Worm (Caenorhabditis elegans) whole organism, L4 larva: ENCODE data around the gene C01F1.6.

Experiments used
- D1046.2 ChIP-seq: fragments of 200-800 bp; sonication (Bioruptor generic); IDR thresholded peaks from 2 replicates; pipeline ENCODE4 v1.3.6; 2022; ENCODE audit warnings: missing genetic modification characterization, missing compliant biosample characterization
- F37D6.2 ChIP-seq: sonication (generic microtip); optimal IDR thresholded peaks from 2 replicates; lab custom pipeline; 2016; ENCODE audit warnings: mild to moderate bottlenecking, missing genetic modification characterization, missing compliant biosample characterization
- F44E2.7 ChIP-seq: fragments of 200-800 bp; sonication (Bioruptor generic); IDR thresholded peaks from 2 replicates; pipeline ENCODE4 v2.1.2; 2022; ENCODE audit warnings: missing genetic modification characterization, missing compliant biosample characterization
- F49E8.2 ChIP-seq: sonication (generic microtip); optimal IDR thresholded peaks from 2 replicates; lab custom pipeline; 2016; ENCODE audit warnings: missing compliant biosample characterization, mild to moderate bottlenecking, missing genetic modification characterization, borderline replicate concordance
- R02D3.7 ChIP-seq: fragments of 150-350 bp; sonication (generic microtip); optimal IDR thresholded peaks from 3 replicates; lab custom pipeline; 2014; ENCODE audit warnings: missing biosample characterization, missing genetic modification characterization
- T20F7.1 ChIP-seq: fragments of 200-800 bp; sonication (Bioruptor generic); optimal IDR thresholded peaks from 2 replicates; lab custom pipeline; 2018; ENCODE audit warnings: mild to moderate bottlenecking, missing genetic modification characterization, missing compliant biosample characterization
- T26A8.4 ChIP-seq: fragments of 200-800 bp; sonication (Bioruptor generic); IDR thresholded peaks from 2 replicates; pipeline ENCODE4 v1.3.6; 2022; ENCODE audit warnings: missing genetic modification characterization, missing compliant biosample characterization
- ZK546.5 ChIP-seq, 2 experiments: sonication (generic microtip); optimal IDR thresholded peaks; 2 replicates each; lab custom pipeline; 2017; ENCODE audit warnings: missing biosample characterization in 2 of 2, missing genetic modification characterization in 2 of 2
- aha-1 ChIP-seq: fragments of 150-350 bp; peaks from one replicate; lab custom pipeline; 2014; ENCODE audit warnings: missing biosample characterization, missing genetic modification characterization
- ama-1 ChIP-seq: fragments of 150-350 bp; optimal IDR thresholded peaks from 2 replicates; lab custom pipeline; 2014; ENCODE audit warnings: inconsistent platforms, mixed read lengths
- ceh-28 ChIP-seq: fragments of 150-350 bp; optimal IDR thresholded peaks from 2 replicates; lab custom pipeline; 2014; ENCODE audit warnings: missing biosample characterization, missing genetic modification reagents, missing genetic modification characterization
- ceh-82 ChIP-seq: sonication (generic microtip); optimal IDR thresholded peaks from 2 replicates; lab custom pipeline; 2017; ENCODE audit warnings: missing biosample characterization, missing genetic modification characterization
- dmd-6 ChIP-seq: fragments of 200-800 bp; sonication (Bioruptor generic); IDR thresholded peaks from 2 replicates; pipeline ENCODE4 v1.3.6; 2022; ENCODE audit warnings: missing genetic modification reagents, missing genetic modification characterization, missing compliant biosample characterization
- egl-27 ChIP-seq: sonication (generic microtip); optimal IDR thresholded peaks from 3 replicates; lab custom pipeline; 2017; ENCODE audit warnings: missing biosample characterization, missing genetic modification reagents, missing genetic modification characterization
- fkh-10 ChIP-seq: fragments of 150-350 bp; optimal IDR thresholded peaks from 2 replicates; lab custom pipeline; 2014; ENCODE audit warnings: missing biosample characterization, missing genetic modification reagents, missing genetic modification characterization
- gei-8 ChIP-seq: fragments of 200-800 bp; sonication (Bioruptor generic); optimal IDR thresholded peaks from 2 replicates; lab custom pipeline; 2018; ENCODE audit warnings: mild to moderate bottlenecking, missing genetic modification characterization, missing compliant biosample characterization
- hif-1 ChIP-seq, 2 experiments: sonication (generic microtip); optimal IDR thresholded peaks; 2 replicates each; lab custom pipeline; 2016 to 2017; ENCODE audit warnings: missing compliant biosample characterization in 2 of 2, missing genetic modification characterization in 2 of 2, missing genetic modification reagents in 2 of 2, missing genotype in 2 of 2, mild to moderate bottlenecking in 1 of 2
- hmg-1.1 ChIP-seq: fragments of 200-800 bp; sonication (Bioruptor generic); IDR thresholded peaks from 2 replicates; pipeline ENCODE4 v1.3.6; 2022; ENCODE audit warnings: missing genetic modification reagents, missing genetic modification characterization, missing compliant biosample characterization
- mdt-29 ChIP-seq: fragments of 200-800 bp; sonication (Bioruptor generic); IDR thresholded peaks from 2 replicates; pipeline ENCODE4 v1.3.6; 2022; ENCODE audit warnings: missing genetic modification reagents, missing genetic modification characterization, missing compliant biosample characterization
- mep-1 ChIP-seq: fragments of 150-350 bp; sonication (generic microtip); optimal IDR thresholded peaks from 3 replicates; lab custom pipeline; 2014; ENCODE audit warnings: missing biosample characterization, missing genetic modification characterization
- mes-2 ChIP-seq: sonication (generic microtip); optimal IDR thresholded peaks from 2 replicates; lab custom pipeline; 2016; ENCODE audit warnings: missing genotype, mild to moderate bottlenecking, missing genetic modification characterization, missing compliant biosample characterization; ENCODE audit not compliant: poor library complexity, severe bottlenecking
- nhr-10 ChIP-seq: fragments of 150-350 bp; optimal IDR thresholded peaks from 2 replicates; lab custom pipeline; 2014; ENCODE audit warnings: missing biosample characterization, missing genetic modification characterization
- nhr-25 ChIP-seq: sonication (generic microtip); optimal IDR thresholded peaks from 2 replicates; lab custom pipeline; 2017; ENCODE audit warnings: missing genetic modification characterization, mild to moderate bottlenecking, missing compliant biosample characterization, antibody characterized with exemption, moderate library complexity, borderline replicate concordance; ENCODE audit not compliant: insufficient read depth
- nhr-48 ChIP-seq: sonication (generic microtip); optimal IDR thresholded peaks from 2 replicates; lab custom pipeline; 2016; ENCODE audit warnings: mild to moderate bottlenecking, missing genetic modification characterization, missing compliant biosample characterization
- nhr-76 ChIP-seq: fragments of 150-350 bp; optimal IDR thresholded peaks from 2 replicates; lab custom pipeline; 2014; ENCODE audit warnings: missing biosample characterization, missing genetic modification characterization
- pha-4 ChIP-seq, 2 experiments: fragments of 150-350 bp in 1 of 2; fragments of 200-800 bp in 1 of 2; sonication (Bioruptor generic) in 1 of 2; IDR thresholded peaks in 1 of 2; optimal IDR thresholded peaks in 1 of 2; 2 replicates each; pipeline versions ENCODE4 v1.3.6 to Lab custom; 2014 to 2022; ENCODE audit warnings: missing genetic modification characterization in 2 of 2, missing genetic modification reagents in 2 of 2, missing biosample characterization in 1 of 2, missing compliant biosample characterization in 1 of 2
- pqm-1 ChIP-seq: sonication (generic microtip); optimal IDR thresholded peaks from 2 replicates; lab custom pipeline; 2017; ENCODE audit warnings: missing biosample characterization, missing genetic modification characterization
- saeg-2 ChIP-seq: fragments of 200-800 bp; sonication (Bioruptor generic); IDR thresholded peaks from 2 replicates; pipeline ENCODE4 v1.3.6; 2022; ENCODE audit warnings: missing genetic modification reagents, missing genetic modification characterization, missing compliant biosample characterization
- snpc-1.2 ChIP-seq: fragments of 200-800 bp; sonication (Bioruptor generic); IDR thresholded peaks from 2 replicates; pipeline ENCODE4 v1.3.6; 2022; ENCODE audit warnings: missing genetic modification reagents, missing genetic modification characterization, missing compliant biosample characterization
- snpc-4 ChIP-seq: fragments of 150-350 bp; optimal IDR thresholded peaks from 2 replicates; lab custom pipeline; 2014; ENCODE audit warnings: missing biosample characterization, missing genetic modification characterization
- tra-1 ChIP-seq: fragments of 200-800 bp; sonication (Bioruptor generic); IDR thresholded peaks from 2 replicates; pipeline ENCODE4 v1.3.6; 2022; ENCODE audit warnings: missing genetic modification reagents, missing genetic modification characterization, missing compliant biosample characterization
- unc-130 ChIP-seq: sonication (generic microtip); optimal IDR thresholded peaks from 2 replicates; lab custom pipeline; 2016; ENCODE audit warnings: missing genetic modification reagents, missing genetic modification characterization, missing compliant biosample characterization
- unc-62 ChIP-seq, 3 experiments: fragments of 150-350 bp in 1 of 3; sonication (generic microtip); optimal IDR thresholded peaks in 2 of 3; peaks in 1 of 3; 1 replicate in 1 of 3; 2 replicates in 2 of 3; lab custom pipeline; 2014 to 2017; ENCODE audit warnings: missing biosample characterization in 3 of 3, missing genetic modification characterization in 3 of 3, missing genetic modification reagents in 3 of 3, missing genotype in 1 of 3
- zfp-3 ChIP-seq: fragments of 200-800 bp; sonication (Bioruptor generic); conservative IDR thresholded peaks from 2 replicates; pipeline ENCODE4 v1.3.6; 2022; ENCODE audit warnings: missing genetic modification reagents, missing genetic modification characterization, missing compliant biosample characterization
- ztf-11 ChIP-seq: fragments of 150-350 bp; optimal IDR thresholded peaks from 2 replicates; lab custom pipeline; 2014; ENCODE audit warnings: missing biosample characterization, missing genetic modification characterization

C01F1.6 gene

DNA sequence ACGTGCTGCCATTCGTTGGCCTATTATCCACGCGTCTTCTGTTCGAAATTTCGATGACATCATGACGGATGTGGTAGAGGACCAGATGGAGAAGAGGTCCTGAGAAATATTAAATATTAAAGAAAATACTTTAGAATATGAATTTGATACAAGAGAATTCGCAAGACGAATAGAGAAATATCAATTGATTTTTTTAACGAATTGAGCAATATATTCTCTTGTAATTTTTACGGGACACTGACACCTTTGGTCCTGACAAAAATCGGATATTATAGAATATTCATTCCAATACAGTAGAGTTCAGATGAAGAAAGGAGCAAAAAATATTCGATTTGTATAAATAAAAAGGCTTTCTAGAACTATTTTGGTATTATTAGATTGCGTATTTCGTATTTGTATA, at the start of gene C01F1.6:
C01F1.6 (minus strand) TSS at position 101 of the 400 bp plus-strand sequence.
- no peak for TF ChIP-seq nhr-25 (tag; lab: Kevin White, UChicago)
- TF ChIP-seq F44E2.7 (GFP tag; lab: Robert Waterston, UW): no peak
- TF ChIP-seq unc-62 (GFP tag; optimal IDR thresholded peaks at IDR 0.05 in 1 of 2; lab: Kevin White, UChicago): peak in 1 of 2 experiments; percentile 86
- TF ChIP-seq unc-62 (tag; optimal IDR thresholded peaks at IDR 0.05; lab: Kevin White, UChicago): no peak
- TF ChIP-seq aha-1 (tag; lab: Kevin White, UChicago): peak; percentile 5

DNA sequence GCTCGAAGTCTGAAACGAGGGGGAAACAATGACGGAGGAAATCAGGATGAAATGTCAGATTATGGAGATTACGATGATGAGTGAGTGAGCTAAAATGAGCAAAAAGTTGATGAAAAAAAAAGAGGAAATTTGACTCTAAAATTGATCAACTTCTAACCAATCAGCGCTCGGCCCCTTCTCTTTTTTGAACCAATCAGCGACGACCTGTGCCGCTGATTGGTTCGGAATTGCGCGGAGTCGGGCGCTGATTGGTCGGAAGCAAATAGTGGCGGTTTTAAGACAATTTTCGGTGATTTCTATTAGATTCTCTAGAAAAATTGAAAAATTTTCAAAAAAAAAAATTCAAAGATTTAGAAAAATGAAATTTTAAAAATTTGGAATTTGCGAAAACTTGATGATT, 49.7 kb upstream of the C01F1.6 start:
- TF ChIP-seq hif-1 (tag; optimal IDR thresholded peaks at IDR 0.05; lab: Kevin White, UChicago): no peak
- no peak for TF ChIP-seq unc-62 (GFP tag; optimal IDR thresholded peaks at IDR 0.05 in 1 of 2; lab: Kevin White, UChicago)
- no peak for TF ChIP-seq unc-62 (tag; optimal IDR thresholded peaks at IDR 0.05; lab: Kevin White, UChicago)
- no peak for TF ChIP-seq ceh-28 (tag; lab: Kevin White, UChicago)
- TF ChIP-seq D1046.2 (GFP tag; lab: Robert Waterston, UW): no peak
- no peak for TF ChIP-seq ZK546.5 (tag; optimal IDR thresholded peaks at IDR 0.05; lab: Kevin White, UChicago)
- no peak for TF ChIP-seq ama-1 (lab: Kevin White, UChicago)
- no peak for TF ChIP-seq T26A8.4 (GFP tag; lab: Robert Waterston, UW)
- no peak for TF ChIP-seq egl-27 (tag; lab: Kevin White, UChicago)
- TF ChIP-seq dmd-6 (GFP tag; lab: Robert Waterston, UW): no peak
- no peak for TF ChIP-seq fkh-10 (GFP tag; lab: Kevin White, UChicago)
- TF ChIP-seq nhr-10: no peak
- TF ChIP-seq tra-1 (GFP tag; lab: Robert Waterston, UW): no peak
- TF ChIP-seq unc-130 (GFP tag; lab: Kevin White, UChicago): no peak
- no peak for TF ChIP-seq mep-1 (tag; lab: Kevin White, UChicago)
- TF ChIP-seq pqm-1 (tag; lab: Kevin White, UChicago): no peak
- TF ChIP-seq hmg-1.1: no peak
- TF ChIP-seq mes-2 (tag; lab: Kevin White, UChicago): no peak
- TF ChIP-seq snpc-1.2: no peak
- TF ChIP-seq mdt-29 (GFP tag; lab: Robert Waterston, UW): no peak
- TF ChIP-seq pha-4 (GFP tag; IDR thresholded peaks at IDR 0.05; lab: Robert Waterston, UW): no peak
- no peak for TF ChIP-seq pha-4 (tag; optimal IDR thresholded peaks at IDR 0.05; lab: Kevin White, UChicago)

DNA sequence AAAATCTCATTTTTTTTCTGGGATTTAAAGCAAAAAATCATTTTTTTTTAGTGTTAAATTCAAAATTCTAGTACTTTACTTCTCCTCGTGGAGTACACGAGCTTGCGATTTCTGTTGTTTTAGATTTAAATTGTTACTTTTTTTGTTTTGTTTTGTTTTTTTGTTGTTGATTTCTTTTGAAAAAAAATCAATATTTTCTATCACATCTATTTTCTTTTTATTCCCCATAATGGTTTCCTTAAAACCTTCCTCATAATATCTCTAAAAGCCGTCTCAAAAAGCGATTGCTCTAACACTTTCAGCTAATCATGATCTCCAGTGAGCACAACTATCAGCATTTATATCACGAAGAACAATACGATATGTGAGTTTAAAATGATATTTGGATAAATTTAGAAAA, 46.4 kb upstream of the C01F1.6 start, which contains the start of gene madf-3:
madf-3 (plus strand) TSS at position 301 of the 400 bp plus-strand sequence.
- 0 out of 2 replicates have a peak, but pooled peaks have one; percentile 2 for TF ChIP-seq dmd-6 (GFP tag; lab: Robert Waterston, UW)
- no peak for TF ChIP-seq pqm-1 (tag; lab: Kevin White, UChicago)
- no peak for TF ChIP-seq ztf-11
- no peak for TF ChIP-seq ceh-82 (tag; lab: Kevin White, UChicago)

DNA sequence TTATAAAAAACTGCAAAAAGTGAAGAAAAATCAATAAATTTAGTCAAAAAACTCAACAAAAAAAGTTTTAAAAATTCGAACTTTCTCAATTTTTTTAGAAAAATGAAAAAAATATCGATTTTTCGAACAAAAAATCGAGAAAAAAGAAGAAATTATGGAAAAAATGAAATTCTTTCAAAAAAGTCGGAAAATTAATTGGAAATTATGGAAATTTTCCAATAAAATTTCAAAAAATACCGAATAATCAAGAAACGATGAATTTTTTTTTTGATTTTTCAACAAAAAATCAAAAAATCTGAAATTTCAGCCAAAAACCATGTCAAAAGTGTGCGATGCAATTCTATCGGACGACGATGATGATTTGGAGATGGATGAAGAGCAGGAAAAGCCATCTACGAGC, 40.7 kb upstream of the C01F1.6 start, which contains the start of gene H20J04.4:
H20J04.4 (plus strand) TSS at position 301 of the 400 bp plus-strand sequence.
- TF ChIP-seq F49E8.2 (tag; lab: Kevin White, UChicago): no peak
- no peak for TF ChIP-seq nhr-48 (tag; lab: Kevin White, UChicago)
- no peak for TF ChIP-seq snpc-4 (tag; lab: Kevin White, UChicago)
- no peak for TF ChIP-seq gei-8
- no peak for TF ChIP-seq nhr-76 (tag; lab: Kevin White, UChicago)
- TF ChIP-seq R02D3.7 (tag; lab: Kevin White, UChicago): no peak
- no peak for TF ChIP-seq F44E2.7 (GFP tag; lab: Robert Waterston, UW)
- TF ChIP-seq saeg-2: no peak
- no peak for TF ChIP-seq T20F7.1 (GFP tag; lab: Kevin White, UChicago)
- no peak for TF ChIP-seq F37D6.2 (tag; lab: Kevin White, UChicago)
- no peak for TF ChIP-seq zfp-3
- no peak for TF ChIP-seq mdt-29 (GFP tag; lab: Robert Waterston, UW)
- TF ChIP-seq pha-4 (GFP tag; IDR thresholded peaks at IDR 0.05; lab: Robert Waterston, UW): no peak
- no peak for TF ChIP-seq pha-4 (tag; optimal IDR thresholded peaks at IDR 0.05; lab: Kevin White, UChicago)
